Worm (Caenorhabditis elegans) whole organism, L2 larva: ENCODE data around the gene clec-32.

ENCODE experiments used
- aly-2 ChIP-seq: fragments of 150-350 bp; optimal IDR thresholded peaks from 2 replicates; lab custom pipeline; 2014; ENCODE audit warnings: missing biosample characterization, missing genetic modification characterization
- dmd-4 ChIP-seq: sonication (generic microtip); optimal IDR thresholded peaks from 2 replicates; lab custom pipeline; 2017; ENCODE audit warnings: missing biosample characterization, missing genetic modification characterization
- egl-27 ChIP-seq: sonication (generic microtip); optimal IDR thresholded peaks from 3 replicates; lab custom pipeline; 2017; ENCODE audit warnings: missing biosample characterization, missing genetic modification reagents, missing genetic modification characterization
- elt-3 ChIP-seq: sonication (generic microtip); optimal IDR thresholded peaks from 2 replicates; lab custom pipeline; 2017; ENCODE audit warnings: missing biosample characterization, missing genetic modification characterization
- sma-3 ChIP-seq: sonication (generic microtip); optimal IDR thresholded peaks from 2 replicates; lab custom pipeline; 2016; ENCODE audit warnings: missing genetic modification reagents, missing genetic modification characterization, missing compliant biosample characterization
- snpc-4 ChIP-seq: fragments of 150-350 bp; optimal IDR thresholded peaks from 2 replicates; lab custom pipeline; 2014; ENCODE audit warnings: missing biosample characterization, missing genetic modification characterization
- unc-39 ChIP-seq: fragments of 150-350 bp; optimal IDR thresholded peaks from 2 replicates; lab custom pipeline; 2014; ENCODE audit warnings: missing biosample characterization, missing genetic modification characterization

ce11 chrV:16852002-16852401, 9.6 kb downstream of the clec-32 start, which contains the start of gene clec-37:
- no peak for TF ChIP-seq aly-2 (tag; lab: Kevin White, UChicago)
- TF ChIP-seq elt-3 (tag; lab: Kevin White, UChicago), result no peak
- TF ChIP-seq dmd-4 (tag; lab: Kevin White, UChicago), result no peak
- TF ChIP-seq snpc-4 (tag; lab: Kevin White, UChicago), result no peak
- no peak for TF ChIP-seq sma-3 (GFP tag; lab: Kevin White, UChicago)
- TF ChIP-seq egl-27 (tag; lab: Kevin White, UChicago), result no peak
- TF ChIP-seq unc-39 (tag; lab: Kevin White, UChicago), result no peak
